Fruit fly (Drosophila melanogaster) whole organism, embryonic: Measurements from ENCODE around the gene CG4438.

ENCODE experiments used
- Aef1 ChIP-seq: fragments of 200-800 bp; sonication (Bioruptor generic); IDR thresholded peaks from 3 replicates; pipeline ENCODE4 v1.3.6; 2022; ENCODE audit warnings: missing biosample characterization, missing genetic modification characterization
- Bdp1 ChIP-seq: fragments of 200-800 bp; sonication (Bioruptor generic); optimal IDR thresholded peaks from 3 replicates; lab custom pipeline; 2016; ENCODE audit warnings: missing biosample characterization, missing genetic modification characterization
- CG11560 ChIP-seq: fragments of 200-800 bp; sonication (Bioruptor generic); IDR thresholded peaks from 3 replicates; pipeline ENCODE4 v1.3.6; 2022; ENCODE audit warnings: missing biosample characterization, missing genetic modification characterization
- CG12391 ChIP-seq: fragments of 200-800 bp; sonication (Bioruptor generic); optimal IDR thresholded peaks from 3 replicates; lab custom pipeline; 2018; ENCODE audit warnings: missing biosample characterization, mild to moderate bottlenecking, missing genetic modification characterization, moderate library complexity
- CG13296 ChIP-seq: fragments of 200-800 bp; sonication (Bioruptor generic); optimal IDR thresholded peaks from 3 replicates; lab custom pipeline; 2018; ENCODE audit warnings: missing biosample characterization, mild to moderate bottlenecking, missing genetic modification characterization
- CG15269 ChIP-seq: fragments of 200-800 bp; sonication (Bioruptor generic); optimal IDR thresholded peaks from 2 replicates; lab custom pipeline; 2018; ENCODE audit warnings: missing biosample characterization, mild to moderate bottlenecking, missing genetic modification characterization, moderate library complexity
- CG1603 ChIP-seq: fragments of 200-800 bp; sonication (Bioruptor generic); optimal IDR thresholded peaks from 2 replicates; lab custom pipeline; 2019; ENCODE audit warnings: missing biosample characterization, mild to moderate bottlenecking, missing genetic modification characterization, moderate library complexity
- CG16863 ChIP-seq: fragments of 200-800 bp; sonication (Bioruptor generic); optimal IDR thresholded peaks from 3 replicates; lab custom pipeline; 2016; ENCODE audit warnings: missing biosample characterization, missing genetic modification characterization
- CG17568 ChIP-seq: fragments of 200-800 bp; sonication (Bioruptor generic); optimal IDR thresholded peaks from 2 replicates; lab custom pipeline; 2018; ENCODE audit warnings: missing biosample characterization, mild to moderate bottlenecking, missing genetic modification characterization, moderate library complexity
- CG17829 ChIP-seq: fragments of 200-800 bp; optimal IDR thresholded peaks from 2 replicates; lab custom pipeline; 2019; ENCODE audit warnings: missing biosample characterization, mild to moderate bottlenecking, missing genetic modification characterization, moderate library complexity
- CG33213 ChIP-seq: fragments of 200-800 bp; sonication (Bioruptor generic); optimal IDR thresholded peaks from 3 replicates; lab custom pipeline; 2016; ENCODE audit warnings: missing biosample characterization, missing genetic modification characterization
- CG3995 ChIP-seq: fragments of 200-800 bp; sonication (Bioruptor generic); optimal IDR thresholded peaks from 3 replicates; lab custom pipeline; 2016; ENCODE audit warnings: missing biosample characterization, missing genetic modification characterization
- CG4820 ChIP-seq: fragments of 200-800 bp; sonication (Bioruptor generic); optimal IDR thresholded peaks from 3 replicates; lab custom pipeline; 2016; ENCODE audit warnings: missing biosample characterization, missing genetic modification characterization
- CG9932 ChIP-seq: fragments of 200-800 bp; sonication (Bioruptor generic); IDR thresholded peaks from 2 replicates; pipeline ENCODE4 v1.3.6; 2022; ENCODE audit warnings: missing biosample characterization, missing genetic modification characterization
- CTCF ChIP-seq: fragments of 200-800 bp; sonication (Bioruptor generic); optimal IDR thresholded peaks from 2 replicates; lab custom pipeline; 2017; ENCODE audit warnings: missing biosample characterization, mild to moderate bottlenecking, missing genetic modification characterization, moderate library complexity
- D19A ChIP-seq: fragments of 200-800 bp; optimal IDR thresholded peaks from 3 replicates; lab custom pipeline; 2019; ENCODE audit warnings: missing biosample characterization, mild to moderate bottlenecking, missing genetic modification characterization, moderate library complexity
- Dbx ChIP-seq: fragments of 200-800 bp; sonication (Bioruptor generic); IDR thresholded peaks from 3 replicates; pipeline ENCODE4 v1.3.6; 2022; ENCODE audit warnings: missing biosample characterization, missing genetic modification characterization
- Drgx ChIP-seq: fragments of 200-800 bp; sonication (Bioruptor generic); IDR thresholded peaks from 2 replicates; pipeline ENCODE4 v1.3.6; 2022; ENCODE audit warnings: missing biosample characterization, missing genetic modification characterization
- E2f1 ChIP-seq: fragments of 200-800 bp; sonication (Bioruptor generic); IDR thresholded peaks from 2 replicates; pipeline ENCODE4 v1.3.6; 2022; ENCODE audit warnings: missing biosample characterization, missing genetic modification characterization
- ERR ChIP-seq: fragments of 200-800 bp; sonication (Bioruptor generic); optimal IDR thresholded peaks from 2 replicates; lab custom pipeline; 2016; ENCODE audit warnings: missing biosample characterization, missing genetic modification characterization
- Ets65A ChIP-seq: fragments of 200-800 bp; sonication (Bioruptor generic); peaks from one replicate; lab custom pipeline; 2016; ENCODE audit warnings: missing biosample characterization, missing genetic modification characterization
- Gug ChIP-seq: fragments of 200-800 bp; sonication (Bioruptor generic); IDR thresholded peaks from 4 replicates; pipeline ENCODE4 v1.3.6; 2022; ENCODE audit warnings: missing biosample characterization, missing genetic modification characterization
- Hey ChIP-seq: fragments of 200-800 bp; sonication (Bioruptor generic); optimal IDR thresholded peaks from 3 replicates; lab custom pipeline; 2018; ENCODE audit warnings: missing biosample characterization, mild to moderate bottlenecking, missing genetic modification characterization
- MBD-R2 ChIP-seq: fragments of 200-800 bp; sonication (Bioruptor generic); IDR thresholded peaks from 2 replicates; pipeline ENCODE4 v1.3.6; 2022; ENCODE audit warnings: missing biosample characterization, missing genetic modification characterization
- Med ChIP-seq: fragments of 200-800 bp; sonication (Bioruptor generic); peaks from one replicate; lab custom pipeline; 2016; ENCODE audit warnings: missing biosample characterization, missing genetic modification characterization, mild to moderate bottlenecking, inconsistent platforms, moderate library complexity
- Ptx1 ChIP-seq: fragments of 200-800 bp; sonication (Bioruptor generic); IDR thresholded peaks from 2 replicates; pipeline ENCODE4 v1.3.6; 2022; ENCODE audit warnings: missing biosample characterization, missing genetic modification characterization
- Sox102F ChIP-seq: fragments of 200-800 bp; sonication (Bioruptor generic); optimal IDR thresholded peaks from 2 replicates; lab custom pipeline; 2018; ENCODE audit warnings: missing biosample characterization, mild to moderate bottlenecking, missing genetic modification characterization, moderate library complexity
- abd-A ChIP-seq: fragments of 200-800 bp; sonication (Bioruptor generic); optimal IDR thresholded peaks from 3 replicates; lab custom pipeline; 2019; ENCODE audit warnings: missing biosample characterization, mild to moderate bottlenecking, missing genetic modification characterization, moderate library complexity
- ase ChIP-seq: fragments of 200-800 bp; sonication (Bioruptor generic); IDR thresholded peaks from 3 replicates; pipeline ENCODE4 v1.3.6; 2022; ENCODE audit warnings: missing biosample characterization, missing genetic modification characterization
- bowl ChIP-seq: fragments of 200-800 bp; sonication (Bioruptor generic); IDR thresholded peaks from 2 replicates; pipeline ENCODE4 v1.3.6; 2022; ENCODE audit warnings: missing biosample characterization, missing genetic modification characterization
- cas ChIP-seq: fragments of 200-800 bp; sonication (Bioruptor generic); IDR thresholded peaks from 2 replicates; pipeline ENCODE4 v1.3.6; 2022; ENCODE audit warnings: missing biosample characterization, missing genetic modification characterization
- chn ChIP-seq: fragments of 200-800 bp; sonication (Bioruptor generic); optimal IDR thresholded peaks from 2 replicates; lab custom pipeline; 2016; ENCODE audit warnings: missing biosample characterization, missing genetic modification characterization
- gce ChIP-seq: fragments of 200-800 bp; sonication (Bioruptor generic); IDR thresholded peaks from 3 replicates; pipeline ENCODE4 v1.3.6; 2022; ENCODE audit warnings: missing biosample characterization, missing genetic modification characterization
- grn ChIP-seq: fragments of 200-800 bp; sonication (Bioruptor generic); optimal IDR thresholded peaks from 3 replicates; lab custom pipeline; 2017; ENCODE audit warnings: missing biosample characterization, missing genetic modification characterization
- hth ChIP-seq: fragments of >200 bp; optimal IDR thresholded peaks from 2 replicates; lab custom pipeline; 2017; ENCODE audit warnings: inconsistent platforms
- jumu ChIP-seq: fragments of 200-800 bp; sonication (Bioruptor generic); optimal IDR thresholded peaks from 3 replicates; lab custom pipeline; 2016; ENCODE audit warnings: missing biosample characterization, missing genetic modification characterization
- nmo ChIP-seq: fragments of 200-800 bp; sonication (Bioruptor generic); optimal IDR thresholded peaks from 2 replicates; lab custom pipeline; 2018; ENCODE audit warnings: missing biosample characterization, mild to moderate bottlenecking, missing genetic modification characterization, moderate library complexity
- onecut ChIP-seq: fragments of 200-800 bp; sonication (Bioruptor generic); IDR thresholded peaks from 2 replicates; pipeline ENCODE4 v1.3.6; 2022; ENCODE audit warnings: missing biosample characterization, missing genetic modification characterization
- pan ChIP-seq, 4 experiments: fragments of >200 bp in 3 of 4; fragments of 200-800 bp in 1 of 4; sonication (Bioruptor generic) in 1 of 4; optimal IDR thresholded peaks in 3 of 4; IDR thresholded peaks in 1 of 4; 2 replicates each; pipeline versions ENCODE4 v1.3.6 to Lab custom; 2017 to 2022; ENCODE audit warnings: missing biosample characterization in 2 of 4, missing genetic modification characterization in 2 of 4, mixed read lengths in 1 of 4
- phol ChIP-seq: fragments of 200-800 bp; sonication (Bioruptor generic); optimal IDR thresholded peaks from 3 replicates; lab custom pipeline; 2018; ENCODE audit warnings: missing biosample characterization, mild to moderate bottlenecking, missing genetic modification characterization, moderate library complexity
- prd ChIP-seq, 3 experiments: fragments of >200 bp in 2 of 3; fragments of 200-800 bp in 1 of 3; sonication (Bioruptor generic) in 1 of 3; optimal IDR thresholded peaks in 2 of 3; IDR thresholded peaks in 1 of 3; 2 replicates in 2 of 3; 3 replicates in 1 of 3; pipeline versions ENCODE4 v1.3.6 to Lab custom; 2017 to 2022; ENCODE audit warnings: missing biosample characterization in 1 of 3, missing genetic modification characterization in 1 of 3
- psq ChIP-seq: fragments of 200-800 bp; sonication (Bioruptor generic); optimal IDR thresholded peaks from 2 replicates; lab custom pipeline; 2017; ENCODE audit warnings: missing biosample characterization, missing genetic modification characterization
- pzg ChIP-seq: fragments of 200-800 bp; sonication (Bioruptor generic); optimal IDR thresholded peaks from 3 replicates; lab custom pipeline; 2018; ENCODE audit warnings: missing biosample characterization, mild to moderate bottlenecking, missing genetic modification characterization, moderate library complexity
- row ChIP-seq: fragments of 200-800 bp; sonication (Bioruptor generic); IDR thresholded peaks from 3 replicates; pipeline ENCODE4 v1.3.6; 2022; ENCODE audit warnings: missing biosample characterization, missing genetic modification characterization
- sisA ChIP-seq: fragments of 200-800 bp; sonication (Bioruptor generic); IDR thresholded peaks from 2 replicates; pipeline ENCODE4 v1.3.6; 2022; ENCODE audit warnings: missing biosample characterization, missing genetic modification characterization
- sug ChIP-seq: fragments of 200-800 bp; optimal IDR thresholded peaks from 2 replicates; lab custom pipeline; 2019; ENCODE audit warnings: missing biosample characterization, mild to moderate bottlenecking, missing genetic modification characterization, moderate library complexity
- tx ChIP-seq: fragments of 200-800 bp; sonication (Bioruptor generic); optimal IDR thresholded peaks from 2 replicates; lab custom pipeline; 2016; ENCODE audit warnings: missing biosample characterization, missing genetic modification characterization
- vnd ChIP-seq: fragments of 200-800 bp; sonication (Bioruptor generic); IDR thresholded peaks from 3 replicates; pipeline ENCODE4 v1.3.6; 2022; ENCODE audit warnings: missing biosample characterization, missing genetic modification characterization; ENCODE audit not compliant: partially characterized antibody

CG4438 gene

DNA sequence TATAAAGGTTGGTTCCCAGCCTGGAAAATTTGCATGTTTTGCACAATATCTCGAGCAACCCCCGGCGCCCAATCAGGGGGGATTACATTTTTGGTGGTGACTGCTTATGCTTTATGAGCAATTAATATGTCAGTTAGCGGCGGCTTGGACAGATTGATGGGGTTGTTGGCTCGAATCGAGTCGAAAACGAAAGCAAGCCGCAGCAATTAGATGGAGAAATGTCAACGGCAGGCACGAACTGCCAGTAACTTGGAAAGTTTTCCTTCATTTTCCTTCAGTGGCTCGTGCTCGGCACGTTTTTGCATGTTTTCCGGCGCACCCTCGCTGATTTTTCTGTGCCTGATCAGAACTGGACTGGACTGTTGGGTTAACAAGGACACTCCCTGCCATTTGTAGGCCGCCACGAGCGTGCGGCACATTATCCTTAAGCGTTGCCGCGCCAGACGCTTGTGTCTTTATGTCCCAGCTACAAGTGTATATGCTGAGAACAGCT lies 45.1 kb upstream of the CG4438 start (continued):
- TF ChIP-seq bowl (GFP tag; lab: Robert Waterston, UW) (no peak), E2f1 (no peak), onecut (GFP tag; lab: Robert Waterston, UW) (no peak), chn (no peak), grn (GFP tag; lab: Kevin White, UChicago) (no peak), Hey (tag; lab: Kevin White, UChicago) (peak; percentile 97), sug (tag; lab: Kevin White, UChicago) (no peak), psq (GFP tag; lab: Kevin White, UChicago) (no peak), Gug (GFP tag; lab: Robert Waterston, UW) (no peak), CG33213 (GFP tag; lab: Kevin White, UChicago) (no peak), tx (GFP tag; lab: Kevin White, UChicago) (no peak), pan (optimal IDR thresholded peaks at IDR 0.05; lab: Kevin White, UChicago) (no peak), pan (GFP tag; optimal IDR thresholded peaks at IDR 0.05 in 1 of 2, IDR thresholded peaks at IDR 0.05 in 1 of 2) (no peak), Dbx (GFP tag; lab: Robert Waterston, UW) (no peak), MBD-R2 (GFP tag; lab: Robert Waterston, UW) (no peak)
- TF ChIP-seq, all 482 proteins: peak for 4

DNA sequence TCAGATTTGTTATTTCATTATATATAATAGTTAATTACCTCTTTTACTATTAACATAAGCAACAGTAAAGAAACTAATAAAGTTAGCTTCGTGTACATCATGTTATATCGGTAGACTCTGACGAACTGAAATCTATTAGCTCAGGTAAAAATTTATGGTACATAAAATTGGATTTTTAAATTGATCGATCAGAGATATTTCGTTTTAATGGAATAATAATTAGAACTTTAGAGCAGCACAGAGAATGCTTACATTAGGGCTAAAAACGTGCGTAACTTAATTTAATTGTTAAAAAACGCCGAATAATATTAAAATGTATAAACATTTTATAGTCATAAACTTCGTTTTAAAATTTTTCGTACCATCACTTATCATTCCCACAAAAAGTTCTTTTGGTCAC lies 42.9 kb upstream of the CG4438 start, which contains the start of gene CG33723:
Gene CG33723 (minus strand): TSS at position 101 of the 400 bp plus-strand sequence.
- no peak for TF ChIP-seq abd-A (tag; lab: Kevin White, UChicago)
- TF ChIP-seq CG16863 (GFP tag; lab: Kevin White, UChicago), result no peak
- no peak for TF ChIP-seq nmo (GFP tag; lab: Kevin White, UChicago)
- no peak for TF ChIP-seq CG11560 (tag; lab: Robert Waterston, UW)
- no peak for TF ChIP-seq Ptx1 (GFP tag; lab: Robert Waterston, UW)
- no peak for TF ChIP-seq Bdp1 (GFP tag; lab: Kevin White, UChicago)
- no peak for TF ChIP-seq CG9932
- TF ChIP-seq CG3995 (GFP tag; lab: Kevin White, UChicago), result no peak
- TF ChIP-seq CTCF (GFP tag; lab: Kevin White, UChicago), result no peak

DNA sequence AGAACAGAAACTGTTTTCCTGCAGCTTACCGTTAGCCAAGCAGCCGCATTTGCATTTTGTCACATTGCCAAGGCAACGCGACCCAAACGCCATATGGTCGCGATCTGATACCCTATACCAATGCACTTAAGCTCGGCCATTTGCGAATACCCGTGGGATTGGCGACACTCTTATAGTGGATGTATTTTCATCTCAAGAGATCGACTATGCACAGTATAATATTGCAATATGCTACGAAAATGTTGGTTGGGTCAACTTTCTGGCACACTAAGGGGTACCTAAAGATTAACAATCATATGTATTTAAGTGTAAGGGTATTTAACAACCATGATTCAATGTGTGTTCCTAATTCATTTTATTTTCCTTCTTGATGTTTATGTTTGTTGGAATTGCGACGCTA lies 40.4 kb upstream of the CG4438 start:
- TF ChIP-seq prd (optimal IDR thresholded peaks at IDR 0.05; lab: Kevin White, UChicago) (no peak), prd (GFP tag; IDR thresholded peaks at IDR 0.05; lab: Robert Waterston, UW) (0 out of 3 replicates have a peak, but pooled peaks have one; percentile 24), CG9932 (peak; percentile 14; the same call in 1 of the 2 replicates), CG12391 (tag; lab: Kevin White, UChicago) (no peak), ase (no peak), jumu (GFP tag; lab: Kevin White, UChicago) (no peak), vnd (GFP tag; lab: Robert Waterston, UW) (no peak), Med (GFP tag; lab: Kevin White, UChicago) (peak; percentile 84), CG17568 (GFP tag; lab: Kevin White, UChicago) (no peak), CG17829 (no peak), ERR (GFP tag; lab: Kevin White, UChicago) (no peak), CG1603 (tag; lab: Kevin White, UChicago) (peak; percentile 7), phol (tag; lab: Kevin White, UChicago) (peak; percentile 2), hth (no peak), gce (GFP tag; lab: Robert Waterston, UW) (no peak), sug (tag; lab: Kevin White, UChicago) (no peak), CG13296 (GFP tag; lab: Kevin White, UChicago) (no peak), Drgx (GFP tag; lab: Robert Waterston, UW) (0 out of 2 replicates have a peak, but pooled peaks have one; percentile 31), cas (GFP tag; lab: Robert Waterston, UW) (no peak), CG11560 (tag; lab: Robert Waterston, UW) (no peak), Sox102F (GFP tag; lab: Kevin White, UChicago) (peak; percentile 7), sisA (GFP tag; lab: Robert Waterston, UW) (no peak), CG4820 (GFP tag; lab: Kevin White, UChicago) (no peak), pzg (GFP tag; lab: Kevin White, UChicago) (no peak), CG33213 (GFP tag; lab: Kevin White, UChicago) (no peak), row (GFP tag; lab: Robert Waterston, UW) (peak; percentile 53), Ets65A (GFP tag; lab: Kevin White, UChicago) (peak; percentile 81), D19A (tag; lab: Kevin White, UChicago) (peak; percentile 86), CG15269 (tag; lab: Kevin White, UChicago) (peak; percentile 5), Aef1 (GFP tag; lab: Robert Waterston, UW) (no peak)
